Worm (Caenorhabditis elegans): Measurements from ENCODE around the gene R53.8.

R53.8 gene

DNA sequence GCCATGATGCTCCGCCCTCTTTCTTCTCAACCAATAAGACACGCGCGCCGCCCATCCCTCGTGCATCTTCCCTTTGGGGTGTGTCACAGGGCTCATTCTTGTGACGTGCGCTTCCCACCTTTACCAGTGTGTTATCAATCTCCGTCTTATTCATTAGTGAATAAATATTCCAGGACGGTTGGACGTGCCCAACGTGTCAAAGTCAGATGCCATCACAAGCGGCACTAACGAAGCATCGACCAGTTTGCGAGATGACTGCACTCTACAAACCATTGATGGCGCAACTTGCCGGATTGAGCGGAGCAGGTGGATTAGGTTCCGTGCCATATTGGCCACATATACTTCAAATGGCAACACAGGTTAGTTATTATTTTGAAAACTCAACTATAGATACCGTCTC is 16.4 kb upstream of the R53.8 start:
- TF ChIP-seq zfp-2 (tag; optimal IDR thresholded peaks at IDR 0.05) (no peak), vab-7 (GFP tag; IDR thresholded peaks at IDR 0.05) (no peak), aha-1 (tag) (peak; percentile 78), rbr-2 (tag; optimal IDR thresholded peaks at IDR 0.05) (no peak), ZK337.2 (GFP tag; IDR thresholded peaks at IDR 0.05) (no peak), lin-39 (tag; optimal IDR thresholded peaks at IDR 0.05) (no peak), unc-62 (GFP tag; optimal IDR thresholded peaks at IDR 0.05 in 1 of 2) (peak in 1 of 2 experiments; percentile 84), unc-62 (tag; optimal IDR thresholded peaks at IDR 0.05) (no peak), madf-5 (GFP tag; IDR thresholded peaks at IDR 0.05) (no peak), hlh-30 (tag; optimal IDR thresholded peaks at IDR 0.05; ENCODE audit: insufficient read depth) (peak; percentile 7), Y105C5A.15 (GFP tag; IDR thresholded peaks at IDR 0.05) (no peak), fkh-10 (GFP tag; optimal IDR thresholded peaks at IDR 0.05) (no peak), nhr-237 (tag; optimal IDR thresholded peaks at IDR 0.05) (no peak), egl-43 (GFP tag; IDR thresholded peaks at IDR 0.05) (peak; percentile 56; the same call in 1 of the 2 replicates)

DNA sequence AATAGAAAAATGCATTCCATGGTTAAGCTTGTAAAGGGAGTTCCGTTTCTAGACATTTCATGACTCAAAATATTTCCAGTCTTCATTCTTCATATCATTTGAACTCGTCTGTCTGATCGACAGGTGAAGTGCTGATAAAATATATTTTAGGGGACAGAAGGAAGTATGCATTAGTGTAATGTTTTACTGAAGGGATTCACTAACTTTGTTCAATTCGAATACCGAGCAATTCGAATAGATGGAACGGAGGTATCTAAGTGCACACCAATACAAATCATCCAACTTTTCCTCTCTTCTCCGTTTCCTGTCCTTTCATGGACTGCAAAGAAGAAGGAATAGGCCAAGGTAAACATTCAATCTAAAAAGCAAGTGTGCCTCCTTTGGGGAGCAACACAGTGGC is 12.7 kb upstream of the R53.8 start:
- TF ChIP-seq daf-12 (tag; optimal IDR thresholded peaks at IDR 0.05) (no peak), nhr-42 (GFP tag; IDR thresholded peaks at IDR 0.05) (no peak), pqm-1 (tag; optimal IDR thresholded peaks at IDR 0.05) (peak; percentile 41), skn-1 (tag; optimal IDR thresholded peaks at IDR 0.05) (no peak), zip-11 (GFP tag; IDR thresholded peaks at IDR 0.05) (no peak), mdl-1 (tag; optimal IDR thresholded peaks at IDR 0.05) (no peak), arid-1 (GFP tag; conservative IDR thresholded peaks at IDR 0.05) (no peak), T20F7.1 (GFP tag; optimal IDR thresholded peaks at IDR 0.05) (no peak), mdt-29 (GFP tag; IDR thresholded peaks at IDR 0.05) (no peak), madf-9 (GFP tag; conservative IDR thresholded peaks at IDR 0.05) (no peak), hlh-11 (tag; optimal IDR thresholded peaks at IDR 0.05) (no peak), aly-2 (tag; optimal IDR thresholded peaks at IDR 0.05) (no peak), R02D3.7 (tag; optimal IDR thresholded peaks at IDR 0.05) (no peak), egl-27 (tag; optimal IDR thresholded peaks at IDR 0.05) (no peak), fos-1 (tag; optimal IDR thresholded peaks at IDR 0.05) (no peak), dmd-6 (GFP tag; IDR thresholded peaks at IDR 0.05) (peak; percentile 25; the same call in 1 of the 2 replicates), unc-62 (GFP tag; optimal IDR thresholded peaks at IDR 0.05 in 1 of 2) (peak in 1 of 2 experiments; percentile 93), unc-62 (tag; optimal IDR thresholded peaks at IDR 0.05) (no peak), zag-1 (tag; optimal IDR thresholded peaks at IDR 0.05) (no peak), ceh-20 (GFP tag; IDR thresholded peaks at IDR 0.05) (no peak), snpc-4 (tag; optimal IDR thresholded peaks at IDR 0.05) (no peak), ceh-32 (tag; optimal IDR thresholded peaks at IDR 0.05; ENCODE audit: poor library complexity) (no peak), nhr-102 (tag; optimal IDR thresholded peaks at IDR 0.05) (no peak), ZK546.5 (tag; optimal IDR thresholded peaks at IDR 0.05) (no peak), mxl-3 (GFP tag; optimal IDR thresholded peaks at IDR 0.05) (no peak), dpl-1 (GFP tag; optimal IDR thresholded peaks at IDR 0.05) (no peak), spr-3 (GFP tag; optimal IDR thresholded peaks at IDR 0.05) (no peak)

DNA sequence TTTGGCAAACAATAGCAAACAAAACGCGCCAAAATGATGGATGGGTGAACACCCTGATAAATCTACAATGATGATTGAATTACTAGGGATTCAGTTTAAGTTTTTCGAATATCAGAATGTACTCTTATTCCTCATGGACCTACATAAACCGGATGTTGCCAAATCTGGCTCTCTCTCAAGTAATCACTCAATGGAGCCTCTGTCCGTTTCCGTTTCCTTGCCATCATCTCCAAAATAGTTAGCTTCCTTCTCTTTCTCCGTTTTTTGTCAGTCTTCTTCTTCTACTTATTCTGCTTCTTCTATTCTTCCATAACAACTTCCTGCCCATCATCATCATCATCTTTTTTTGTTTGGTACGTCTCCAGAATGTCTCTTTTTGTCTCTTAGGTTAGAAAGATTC is 11.2 kb upstream of the R53.8 start:
- TF ChIP-seq rbr-2 (tag; optimal IDR thresholded peaks at IDR 0.05): no peak
- TF ChIP-seq ceh-82 (tag; optimal IDR thresholded peaks at IDR 0.05): no peak
- TF ChIP-seq nhr-41 (GFP tag; IDR thresholded peaks at IDR 0.05): no peak
- TF ChIP-seq ces-1 (GFP tag; optimal IDR thresholded peaks at IDR 0.05): no peak
- TF ChIP-seq F44E2.7 (GFP tag; IDR thresholded peaks at IDR 0.05): no peak
- TF ChIP-seq F37D6.2 (tag; optimal IDR thresholded peaks at IDR 0.05): no peak
- no peak for TF ChIP-seq nhr-48 (tag; optimal IDR thresholded peaks at IDR 0.05)
- no peak for TF ChIP-seq set-16 (GFP tag; IDR thresholded peaks at IDR 0.05)
- no peak for TF ChIP-seq egl-43 (GFP tag; IDR thresholded peaks at IDR 0.05)
- no peak for TF ChIP-seq unc-130 (GFP tag; optimal IDR thresholded peaks at IDR 0.05)
- no peak for TF ChIP-seq madf-9 (GFP tag; conservative IDR thresholded peaks at IDR 0.05)
- no peak for TF ChIP-seq fos-1 (tag; optimal IDR thresholded peaks at IDR 0.05)
- TF ChIP-seq nhr-11 (tag; optimal IDR thresholded peaks at IDR 0.05): no peak
- TF ChIP-seq F26F4.8 (GFP tag; conservative IDR thresholded peaks at IDR 0.05): no peak
- TF ChIP-seq dmd-8 (GFP tag; IDR thresholded peaks at IDR 0.05): no peak
- TF ChIP-seq ceh-28 (tag; optimal IDR thresholded peaks at IDR 0.05): no peak
- no peak for TF ChIP-seq zip-2 (tag; optimal IDR thresholded peaks at IDR 0.05)
- TF ChIP-seq jun-1 (tag; optimal IDR thresholded peaks at IDR 0.05): no peak

All from whole organism, L4 larva.